Worm (Caenorhabditis elegans): ENCODE data around the gene C13F10.1.
A peak's percentile ranks its signal among the peaks of the same experiment; 100 is the strongest.

C13F10.1 gene

DNA sequence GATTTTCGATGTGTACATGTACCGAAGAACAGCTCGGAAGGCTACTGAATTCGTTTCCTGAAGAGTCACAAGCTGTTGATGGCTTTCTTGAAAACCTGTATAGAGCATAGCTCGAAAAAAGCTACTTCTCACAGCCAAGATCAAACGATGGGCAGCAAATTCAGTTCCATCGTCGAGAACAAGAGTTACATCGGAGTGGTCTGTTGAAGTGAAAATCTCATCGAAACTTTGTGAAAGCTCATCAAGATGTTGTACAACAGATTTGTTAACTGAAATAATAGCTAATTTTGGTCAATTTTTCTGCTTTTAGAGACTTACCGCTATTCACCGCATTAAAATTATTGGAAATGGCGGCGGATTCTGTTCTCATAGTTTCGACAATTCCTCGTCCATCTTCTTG lies 12.8 kb downstream of the C13F10.1 start:
- TF ChIP-seq tbx-8 (GFP tag; optimal IDR thresholded peaks at IDR 0.05) (no peak), mep-1 (tag; optimal IDR thresholded peaks at IDR 0.05) (no peak), lin-13 (tag; optimal IDR thresholded peaks at IDR 0.05) (no peak), mab-5 (tag; optimal IDR thresholded peaks at IDR 0.05) (no peak), ces-1 (GFP tag; optimal IDR thresholded peaks at IDR 0.05) (no peak), elt-3 (tag; optimal IDR thresholded peaks at IDR 0.05) (no peak), unc-62 (GFP tag; optimal IDR thresholded peaks at IDR 0.05) (no peak), lin-32 (GFP tag; optimal IDR thresholded peaks at IDR 0.05) (no peak), M03D4.4 (tag; optimal IDR thresholded peaks at IDR 0.05) (no peak), lsy-2 (tag; optimal IDR thresholded peaks at IDR 0.05) (no peak), snpc-4 (tag; optimal IDR thresholded peaks at IDR 0.05) (no peak), nhr-76 (tag; optimal IDR thresholded peaks at IDR 0.05) (no peak), nhr-237 (tag; optimal IDR thresholded peaks at IDR 0.05) (no peak), zip-8 (tag; optimal IDR thresholded peaks at IDR 0.05) (no peak)

DNA sequence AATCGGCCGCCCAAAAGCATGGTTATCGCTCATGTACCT lies 13.0 kb downstream of the C13F10.1 start, which contains the start of gene hpo-9:
Gene hpo-9, minus strand, starts transcription at position 37 of the 39 bp plus-strand sequence.
- TF ChIP-seq ham-2 (GFP tag; optimal IDR thresholded peaks at IDR 0.05), result no peak
- no peak for TF ChIP-seq nhr-2 (tag; optimal IDR thresholded peaks at IDR 0.05)
- no peak for TF ChIP-seq cnd-1 (tag; optimal IDR thresholded peaks at IDR 0.05)
- no peak for TF ChIP-seq ceh-43 (GFP tag; optimal IDR thresholded peaks at IDR 0.05)
- no peak for TF ChIP-seq lsy-2 (tag; optimal IDR thresholded peaks at IDR 0.05)
- TF ChIP-seq drap-1 (GFP tag; optimal IDR thresholded peaks at IDR 0.05), result no peak
- TF ChIP-seq ces-1 (GFP tag; optimal IDR thresholded peaks at IDR 0.05), result no peak
- no peak for TF ChIP-seq unc-120 (tag; optimal IDR thresholded peaks at IDR 0.05; ENCODE audit: poor library complexity, severe bottlenecking)
- TF ChIP-seq unc-39 (tag; optimal IDR thresholded peaks at IDR 0.05), result no peak
- TF ChIP-seq flh-1 (GFP tag; optimal IDR thresholded peaks at IDR 0.05), result no peak
- no peak for TF ChIP-seq elt-3 (tag; optimal IDR thresholded peaks at IDR 0.05)
- TF ChIP-seq lin-32 (GFP tag; optimal IDR thresholded peaks at IDR 0.05), result no peak
- no peak for TF ChIP-seq mep-1 (tag; optimal IDR thresholded peaks at IDR 0.05)
- TF ChIP-seq ceh-83 (GFP tag; optimal IDR thresholded peaks at IDR 0.05), result no peak
- TF ChIP-seq zip-8 (tag; optimal IDR thresholded peaks at IDR 0.05), result no peak
- no peak for TF ChIP-seq ztf-11 (tag; optimal IDR thresholded peaks at IDR 0.05)
- no peak for TF ChIP-seq nhr-28 (tag; optimal IDR thresholded peaks at IDR 0.05)
- no peak for TF ChIP-seq ceh-39 (tag; optimal IDR thresholded peaks at IDR 0.05)

DNA sequence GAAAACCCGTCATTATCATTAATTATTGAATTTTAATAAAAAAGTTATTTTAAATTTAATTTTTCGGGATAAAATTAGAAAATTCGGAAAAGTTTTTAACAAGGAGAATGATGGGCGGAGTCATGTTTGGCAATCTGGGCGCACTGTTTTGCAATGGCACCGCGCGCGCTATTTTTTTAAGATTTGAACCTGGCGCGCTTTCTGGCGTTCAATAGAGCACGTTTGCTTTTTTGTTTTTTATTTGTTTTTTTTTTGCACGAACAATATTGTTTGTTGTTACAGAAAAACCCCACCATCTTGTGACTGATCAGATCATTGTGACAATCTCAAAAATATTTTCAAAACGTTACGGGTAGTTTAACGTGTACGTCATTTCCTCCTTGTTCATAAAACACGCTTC lies 13.3 kb downstream of the C13F10.1 start, which contains the start of gene hyls-1:
Gene hyls-1, plus strand, starts transcription at position 249 of the 400 bp plus-strand sequence.
- TF ChIP-seq mep-1 (tag; optimal IDR thresholded peaks at IDR 0.05) (peak; percentile 64), bed-3 (GFP tag; optimal IDR thresholded peaks at IDR 0.05) (no peak), nhr-28 (tag; optimal IDR thresholded peaks at IDR 0.05) (no peak), mab-5 (tag; optimal IDR thresholded peaks at IDR 0.05) (peak; percentile 10), ces-1 (GFP tag; optimal IDR thresholded peaks at IDR 0.05) (peak; percentile 73), pha-4 (tag; optimal IDR thresholded peaks at IDR 0.05) (peak; percentile 42), lin-32 (GFP tag; optimal IDR thresholded peaks at IDR 0.05) (no peak), lsy-2 (tag; optimal IDR thresholded peaks at IDR 0.05) (peak; percentile 76), hlh-1 (tag; optimal IDR thresholded peaks at IDR 0.05) (peak; percentile 21), nhr-2 (tag; optimal IDR thresholded peaks at IDR 0.05) (peak; percentile 9), unc-120 (tag; optimal IDR thresholded peaks at IDR 0.05; ENCODE audit: poor library complexity, severe bottlenecking) (peak; percentile 93), ceh-39 (tag; optimal IDR thresholded peaks at IDR 0.05) (peak; percentile 62), drap-1 (GFP tag; optimal IDR thresholded peaks at IDR 0.05) (no peak), nhr-237 (tag; optimal IDR thresholded peaks at IDR 0.05) (peak; percentile 82), lin-13 (tag; optimal IDR thresholded peaks at IDR 0.05) (peak; percentile 33)

DNA sequence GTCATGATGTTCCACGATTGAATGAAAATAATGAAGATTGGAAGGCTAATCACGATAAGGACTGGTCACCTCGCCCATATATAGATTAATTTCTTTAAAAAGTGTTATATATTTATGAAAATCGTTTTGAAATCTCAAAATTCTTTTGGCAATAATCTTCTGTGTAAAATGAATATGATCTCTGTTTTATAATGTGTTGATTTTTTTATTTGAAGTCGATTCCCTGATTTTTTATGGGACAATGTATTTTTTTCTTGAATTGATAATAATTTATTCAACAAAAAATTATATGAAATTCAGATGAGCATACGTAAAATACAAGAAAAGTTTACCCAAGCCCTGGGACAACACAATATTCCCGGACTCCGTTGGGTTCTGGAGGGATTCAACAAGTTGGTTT lies 15.6 kb downstream of the C13F10.1 start, which contains the start of gene C05C8.1:
Gene C05C8.1, plus strand, starts transcription at position 301 of the 400 bp plus-strand sequence.
- no peak for TF ChIP-seq nhr-2 (tag; optimal IDR thresholded peaks at IDR 0.05)
- no peak for TF ChIP-seq nhr-12 (tag; optimal IDR thresholded peaks at IDR 0.05)
- TF ChIP-seq flh-1 (GFP tag; optimal IDR thresholded peaks at IDR 0.05), result no peak
- no peak for TF ChIP-seq nhr-28 (tag; optimal IDR thresholded peaks at IDR 0.05)
- TF ChIP-seq ztf-11 (tag; optimal IDR thresholded peaks at IDR 0.05), result no peak
- no peak for TF ChIP-seq ces-1 (GFP tag; optimal IDR thresholded peaks at IDR 0.05)
- TF ChIP-seq hlh-1 (tag; optimal IDR thresholded peaks at IDR 0.05), result no peak

DNA sequence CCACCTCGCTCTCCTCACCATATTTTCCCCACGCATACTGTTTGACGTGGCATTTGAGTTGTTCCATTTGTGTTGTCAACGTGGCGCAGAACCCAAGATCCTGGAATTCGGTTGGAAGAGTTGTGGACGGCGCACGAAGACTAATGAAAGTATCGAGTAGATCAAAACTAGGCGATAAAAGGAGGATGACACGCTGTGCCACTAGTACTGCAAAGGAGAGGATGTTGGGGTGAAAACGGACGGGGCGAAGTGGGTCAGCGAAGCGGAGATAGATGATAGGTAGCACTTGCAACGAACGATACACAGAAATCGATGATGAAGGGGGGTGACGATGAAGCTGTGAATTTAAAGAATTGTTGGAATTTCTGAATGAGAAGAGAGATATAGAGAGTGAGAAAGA lies 23.1 kb downstream of the C13F10.1 start, which contains the start of gene C05C8.7:
Gene C05C8.7, minus strand, starts transcription at position 100 of the 400 bp plus-strand sequence.
- TF ChIP-seq nhr-76 (tag; optimal IDR thresholded peaks at IDR 0.05), result no peak
- TF ChIP-seq bed-3 (GFP tag; optimal IDR thresholded peaks at IDR 0.05), result no peak
- TF ChIP-seq nhr-12 (tag; optimal IDR thresholded peaks at IDR 0.05), result no peak
- TF ChIP-seq ham-2 (GFP tag; optimal IDR thresholded peaks at IDR 0.05), result peak; percentile 34
